Fruit fly (Drosophila melanogaster): ENCODE data around the gene CG4835.

Gene CG4835

dm6 chr3L:5447087-5447486, 32.5 kb upstream of the CG4835 start (continued):
- peak; percentile 25 for TF ChIP-seq grn (GFP tag; optimal IDR thresholded peaks at IDR 0.05)
- TF ChIP-seq sr (GFP tag; IDR thresholded peaks at IDR 0.05): peak; percentile 60; the same call in 1 of the 3 replicates
- TF ChIP-seq NfI (GFP tag; optimal IDR thresholded peaks at IDR 0.05): peak; percentile 48
- peak; percentile 92 for TF ChIP-seq PHDP (tag; optimal IDR thresholded peaks at IDR 0.05)
- peak; percentile 26 for TF ChIP-seq tup (GFP tag; optimal IDR thresholded peaks at IDR 0.05)
- TF ChIP-seq ara (GFP tag; IDR thresholded peaks at IDR 0.05): peak; percentile 72
- peak; percentile 39 for TF ChIP-seq CG15269 (tag; optimal IDR thresholded peaks at IDR 0.05)
- peak; percentile 81 for TF ChIP-seq CG6813 (GFP tag; optimal IDR thresholded peaks at IDR 0.05)
- no peak for TF ChIP-seq CG8478 (optimal IDR thresholded peaks at IDR 0.05)
- TF ChIP-seq slbo (GFP tag; IDR thresholded peaks at IDR 0.05): 0 out of 2 replicates have a peak, but pooled peaks have one; percentile 11
- TF ChIP-seq CG42726 (GFP tag; IDR thresholded peaks at IDR 0.05; ENCODE audit: partially characterized antibody): no peak
- TF ChIP-seq cato (GFP tag; optimal IDR thresholded peaks at IDR 0.05; ENCODE audit: borderline replicate concordance): peak; percentile 33
- peak; percentile 59 for TF ChIP-seq CG13123 (GFP tag; optimal IDR thresholded peaks at IDR 0.05)
- TF ChIP-seq CG16863 (GFP tag; optimal IDR thresholded peaks at IDR 0.05): peak; percentile 28
- TF ChIP-seq Lhr (GFP tag; optimal IDR thresholded peaks at IDR 0.05): peak; percentile 77
- TF ChIP-seq CG3726 (GFP tag; IDR thresholded peaks at IDR 0.05): peak; percentile 19; the same call in 1 of the 3 replicates
- peak in 1 of 2 experiments; percentile 33 for TF ChIP-seq Pdp1 (GFP tag; optimal IDR thresholded peaks at IDR 0.05)
- TF ChIP-seq HHEX (GFP tag; optimal IDR thresholded peaks at IDR 0.05): peak; percentile 75
- peak; percentile 43 for TF ChIP-seq CG9876 (GFP tag; optimal IDR thresholded peaks at IDR 0.05)
- peak; percentile 25 for TF ChIP-seq CG10274 (GFP tag; optimal IDR thresholded peaks at IDR 0.05)
- peak; percentile 22; the same call in 1 of the 2 replicates for TF ChIP-seq CG14441 (GFP tag; IDR thresholded peaks at IDR 0.05)
- peak; percentile 79 for TF ChIP-seq Vsx1 (GFP tag; optimal IDR thresholded peaks at IDR 0.05)
- TF ChIP-seq gcm (GFP tag; optimal IDR thresholded peaks at IDR 0.05): no peak
- peak; percentile 74 for TF ChIP-seq CG12104 (GFP tag; optimal IDR thresholded peaks at IDR 0.05)
- peak; percentile 64; the same call in 1 of the 2 replicates for TF ChIP-seq Nf-YA (GFP tag; IDR thresholded peaks at IDR 0.05)
- TF ChIP-seq mam (GFP tag; optimal IDR thresholded peaks at IDR 0.05): peak; percentile 12
- no peak for TF ChIP-seq peb (GFP tag; IDR thresholded peaks at IDR 0.05)
- TF ChIP-seq CG4820 (GFP tag; optimal IDR thresholded peaks at IDR 0.05): peak; percentile 49
- peak; percentile 56 for TF ChIP-seq CG12219 (GFP tag; optimal IDR thresholded peaks at IDR 0.05)
- TF ChIP-seq CG6689 (GFP tag; IDR thresholded peaks at IDR 0.05): peak; percentile 44; the same call in 1 of the 2 replicates
- peak; percentile 42 for TF ChIP-seq CG10543 (GFP tag; optimal IDR thresholded peaks at IDR 0.05)
- no peak for TF ChIP-seq twi (tag; optimal IDR thresholded peaks at IDR 0.05)
- peak; percentile 77 for TF ChIP-seq Xrp1 (GFP tag; IDR thresholded peaks at IDR 0.05)
- TF ChIP-seq CG15601 (tag; optimal IDR thresholded peaks at IDR 0.05): peak; percentile 82
- no peak for TF ChIP-seq Gsc (GFP tag; IDR thresholded peaks at IDR 0.05)
- TF ChIP-seq H2.0 (GFP tag; IDR thresholded peaks at IDR 0.05): no peak
- TF ChIP-seq croc (GFP tag; conservative IDR thresholded peaks at IDR 0.05): peak; percentile 31; the same call in 2 of the 3 replicates
- peak in 1 of 2 experiments; percentile 41 for TF ChIP-seq Hr51 (GFP tag; optimal IDR thresholded peaks at IDR 0.05)
- TF ChIP-seq pan (optimal IDR thresholded peaks at IDR 0.05): no peak
- TF ChIP-seq pan (GFP tag; optimal IDR thresholded peaks at IDR 0.05 in 1 of 2, IDR thresholded peaks at IDR 0.05 in 1 of 2): peak in 1 of 2 experiments; percentile 42
- peak; percentile 7 for TF ChIP-seq Ets97D (GFP tag; optimal IDR thresholded peaks at IDR 0.05)
- TF ChIP-seq kni (GFP tag; optimal IDR thresholded peaks at IDR 0.05): peak; percentile 70
- peak; percentile 84 for TF ChIP-seq wek (GFP tag; optimal IDR thresholded peaks at IDR 0.05)
- no peak for TF ChIP-seq CG11456 (GFP tag; IDR thresholded peaks at IDR 0.05)
- peak; percentile 18 for TF ChIP-seq ind (GFP tag; optimal IDR thresholded peaks at IDR 0.05)
- TF ChIP-seq tin (GFP tag; optimal IDR thresholded peaks at IDR 0.05): peak; percentile 28
- peak; percentile 45 for TF ChIP-seq grau (tag; optimal IDR thresholded peaks at IDR 0.05)
- TF ChIP-seq CG3065 (GFP tag; optimal IDR thresholded peaks at IDR 0.05): peak; percentile 47
- peak; percentile 68 for TF ChIP-seq CG9817 (tag; optimal IDR thresholded peaks at IDR 0.05)
- TF ChIP-seq CG17328 (GFP tag; IDR thresholded peaks at IDR 0.05): peak; percentile 30; the same call in 1 of the 2 replicates

All from whole organism, embryonic.